Worm (Caenorhabditis elegans) whole organism, L1 larva: ENCODE measurements around the gene Y55F3BR.10.

Source experiments
- C04F5.9 ChIP-seq: sonication (generic microtip); optimal IDR thresholded peaks from 2 replicates; lab custom pipeline; 2016; ENCODE audit warnings: missing genetic modification characterization, missing compliant biosample characterization
- F16B12.6 ChIP-seq: fragments of 150-350 bp; optimal IDR thresholded peaks from 2 replicates; lab custom pipeline; 2014; ENCODE audit warnings: missing biosample characterization, missing genetic modification characterization
- Y116A8C.19 ChIP-seq: sonication (generic microtip); optimal IDR thresholded peaks from 2 replicates; lab custom pipeline; 2016; ENCODE audit warnings: missing compliant biosample characterization, missing genetic modification characterization, borderline replicate concordance
- alr-1 ChIP-seq: fragments of 200-800 bp; sonication (Bioruptor generic); optimal IDR thresholded peaks from 2 replicates; lab custom pipeline; 2018; ENCODE audit warnings: borderline replicate concordance, mild to moderate bottlenecking, missing genetic modification characterization, missing compliant biosample characterization
- ama-1 ChIP-seq: fragments of 150-350 bp; optimal IDR thresholded peaks from 2 replicates; lab custom pipeline; 2014
- ceh-8 ChIP-seq: fragments of 200-800 bp; sonication (Bioruptor generic); optimal IDR thresholded peaks from 2 replicates; lab custom pipeline; 2018; ENCODE audit warnings: mild to moderate bottlenecking, missing genetic modification characterization, moderate library complexity, missing compliant biosample characterization
- ceh-82 ChIP-seq, 3 experiments: fragments of 150-350 bp in 1 of 3; sonication (generic microtip) in 2 of 3; optimal IDR thresholded peaks; 2 replicates each; lab custom pipeline; 2014 to 2017; ENCODE audit warnings: missing biosample characterization in 3 of 3, missing genetic modification characterization in 3 of 3
- ceh-88 ChIP-seq: fragments of 200-800 bp; sonication (Bioruptor generic); IDR thresholded peaks from 2 replicates; pipeline ENCODE4 v1.3.6; 2022; ENCODE audit warnings: missing genetic modification characterization, missing compliant biosample characterization
- dpl-1 ChIP-seq, 3 experiments: fragments of 150-350 bp in 2 of 3; sonication (generic microtip) in 1 of 3; optimal IDR thresholded peaks; 2 replicates each; lab custom pipeline; 2014 to 2017; ENCODE audit warnings: missing biosample characterization in 3 of 3, missing genetic modification characterization in 3 of 3, missing genetic modification reagents in 3 of 3
- dsc-1 ChIP-seq: sonication (generic microtip); optimal IDR thresholded peaks from 2 replicates; lab custom pipeline; 2016; ENCODE audit warnings: mild to moderate bottlenecking, missing genetic modification characterization, missing compliant biosample characterization
- efl-1 ChIP-seq, 4 experiments: fragments of 150-350 bp; optimal IDR thresholded peaks in 3 of 4; peaks in 1 of 4; 1 replicate in 1 of 4; 2 replicates in 3 of 4; lab custom pipeline; 2014; ENCODE audit warnings: missing biosample characterization in 2 of 4, missing genetic modification characterization in 2 of 4, missing genetic modification reagents in 2 of 4
- efl-3 ChIP-seq: fragments of 200-800 bp; sonication (Bioruptor generic); optimal IDR thresholded peaks from 2 replicates; lab custom pipeline; 2018; ENCODE audit warnings: mild to moderate bottlenecking, missing genetic modification characterization, missing compliant biosample characterization
- elt-2 ChIP-seq: sonication (generic microtip); optimal IDR thresholded peaks from 2 replicates; lab custom pipeline; 2016; ENCODE audit warnings: missing genetic modification characterization, mild to moderate bottlenecking, inconsistent platforms, missing compliant biosample characterization, missing genetic modification reagents
- elt-3 ChIP-seq, 6 experiments: fragments of 150-350 bp in 1 of 6; sonication (generic microtip); optimal IDR thresholded peaks; 2 replicates each; lab custom pipeline; 2017 to 2018; ENCODE audit warnings: missing biosample characterization in 6 of 6, missing genetic modification characterization in 6 of 6, inconsistent platforms in 1 of 6
- ets-5 ChIP-seq: fragments of 200-800 bp; sonication (Bioruptor generic); IDR thresholded peaks from 2 replicates; pipeline ENCODE4 v1.3.6; 2022; ENCODE audit warnings: missing genetic modification characterization, missing compliant biosample characterization
- fkh-4 ChIP-seq: sonication (generic microtip); optimal IDR thresholded peaks from 2 replicates; lab custom pipeline; 2016; ENCODE audit warnings: missing compliant biosample characterization, missing genetic modification characterization, borderline replicate concordance
- fkh-8 ChIP-seq: sonication (generic microtip); optimal IDR thresholded peaks from 2 replicates; lab custom pipeline; 2016; ENCODE audit warnings: mild to moderate bottlenecking, missing genetic modification characterization, missing compliant biosample characterization
- hlh-17 ChIP-seq: fragments of 200-800 bp; sonication (Bioruptor generic); optimal IDR thresholded peaks from 2 replicates; lab custom pipeline; 2018; ENCODE audit warnings: missing genetic modification characterization, mild to moderate bottlenecking, missing compliant biosample characterization, moderate library complexity, borderline replicate concordance
- irx-1 ChIP-seq: sonication (generic microtip); optimal IDR thresholded peaks from 2 replicates; lab custom pipeline; 2016; ENCODE audit warnings: missing genetic modification characterization, missing compliant biosample characterization
- isw-1 ChIP-seq: fragments of 200-800 bp; sonication (Bioruptor generic); IDR thresholded peaks from 2 replicates; pipeline ENCODE4 v1.3.6; 2022; ENCODE audit warnings: missing genetic modification characterization, missing compliant biosample characterization
- jun-1 ChIP-seq: fragments of 150-350 bp; optimal IDR thresholded peaks from 2 replicates; lab custom pipeline; 2014; ENCODE audit warnings: missing biosample characterization, missing genetic modification reagents, missing genetic modification characterization
- lin-13 ChIP-seq: fragments of 150-350 bp; optimal IDR thresholded peaks from 2 replicates; lab custom pipeline; 2014; ENCODE audit warnings: missing biosample characterization, missing genetic modification reagents, missing genetic modification characterization
- lin-15B ChIP-seq: fragments of 150-350 bp; sonication (generic microtip); optimal IDR thresholded peaks from 3 replicates; lab custom pipeline; 2014; ENCODE audit warnings: missing biosample characterization, missing genetic modification characterization
- lin-35 ChIP-seq, 2 experiments: fragments of 150-350 bp; optimal IDR thresholded peaks; 2 replicates each; lab custom pipeline; 2014; ENCODE audit warnings: missing biosample characterization in 2 of 2, missing genetic modification characterization in 2 of 2, missing genetic modification reagents in 2 of 2
- lsy-2 ChIP-seq, 2 experiments: fragments of 150-350 bp; optimal IDR thresholded peaks; 2 replicates each; lab custom pipeline; 2014; ENCODE audit warnings: missing biosample characterization in 2 of 2, missing genetic modification characterization in 2 of 2
- mab-9 ChIP-seq: fragments of 200-800 bp; sonication (Bioruptor generic); IDR thresholded peaks from 2 replicates; pipeline ENCODE4 v1.3.6; 2022; ENCODE audit warnings: missing genetic modification reagents, missing genetic modification characterization, missing compliant biosample characterization
- mdl-1 ChIP-seq, 2 experiments: fragments of 150-350 bp; optimal IDR thresholded peaks; 2 replicates each; lab custom pipeline; 2014 to 2017; ENCODE audit warnings: missing biosample characterization in 2 of 2, missing genetic modification characterization in 2 of 2, inconsistent platforms in 1 of 2
- mef-2 ChIP-seq: fragments of 150-350 bp; optimal IDR thresholded peaks from 2 replicates; lab custom pipeline; 2014; ENCODE audit warnings: missing biosample characterization, missing genetic modification characterization
- mep-1 ChIP-seq: fragments of 150-350 bp; optimal IDR thresholded peaks from 2 replicates; lab custom pipeline; 2014; ENCODE audit warnings: missing biosample characterization, missing genetic modification characterization
- nhr-11 ChIP-seq: fragments of 150-350 bp; optimal IDR thresholded peaks from 2 replicates; lab custom pipeline; 2014; ENCODE audit warnings: missing biosample characterization, missing genetic modification characterization
- nhr-20 ChIP-seq: sonication (generic microtip); optimal IDR thresholded peaks from 2 replicates; lab custom pipeline; 2016; ENCODE audit warnings: mild to moderate bottlenecking, missing genetic modification characterization, missing compliant biosample characterization
- nhr-47 ChIP-seq: sonication (generic microtip); optimal IDR thresholded peaks from 2 replicates; lab custom pipeline; 2016; ENCODE audit warnings: mild to moderate bottlenecking, missing genetic modification characterization, moderate library complexity, missing compliant biosample characterization
- nhr-76 ChIP-seq: sonication (generic microtip); optimal IDR thresholded peaks from 2 replicates; lab custom pipeline; 2017; ENCODE audit warnings: missing biosample characterization, missing genetic modification characterization
- nhr-90 ChIP-seq: sonication (generic microtip); optimal IDR thresholded peaks from 2 replicates; lab custom pipeline; 2016; ENCODE audit warnings: mild to moderate bottlenecking, missing genetic modification characterization, missing compliant biosample characterization; ENCODE audit not compliant: poor library complexity
- pag-3 ChIP-seq: sonication (generic microtip); optimal IDR thresholded peaks from 2 replicates; lab custom pipeline; 2017; ENCODE audit warnings: missing genetic modification characterization, mild to moderate bottlenecking, missing compliant biosample characterization, antibody characterized with exemption, borderline replicate concordance; ENCODE audit not compliant: insufficient read depth
- pax-3 ChIP-seq: fragments of 200-800 bp; sonication (Bioruptor generic); optimal IDR thresholded peaks from 2 replicates; lab custom pipeline; 2018; ENCODE audit warnings: mild to moderate bottlenecking, missing genetic modification characterization, moderate library complexity, missing compliant biosample characterization
- snu-23 ChIP-seq: sonication (generic microtip); optimal IDR thresholded peaks from 2 replicates; lab custom pipeline; 2016; ENCODE audit warnings: missing genetic modification characterization, missing compliant biosample characterization
- sox-4 ChIP-seq: sonication (generic microtip); optimal IDR thresholded peaks from 2 replicates; lab custom pipeline; 2016; ENCODE audit warnings: missing genetic modification characterization, missing compliant biosample characterization
- sup-37 ChIP-seq: fragments of 200-800 bp; sonication (Bioruptor generic); optimal IDR thresholded peaks from 2 replicates; lab custom pipeline; 2018; ENCODE audit warnings: mild to moderate bottlenecking, missing genetic modification characterization, missing compliant biosample characterization
- swsn-7 ChIP-seq: sonication (generic microtip); optimal IDR thresholded peaks from 2 replicates; lab custom pipeline; 2016; ENCODE audit warnings: missing genetic modification characterization, missing compliant biosample characterization
- tbx-2 ChIP-seq: sonication (generic microtip); optimal IDR thresholded peaks from 2 replicates; lab custom pipeline; 2016; ENCODE audit warnings: missing genetic modification characterization, missing compliant biosample characterization
- unc-130 ChIP-seq: fragments of 150-350 bp; optimal IDR thresholded peaks from 2 replicates; lab custom pipeline; 2017; ENCODE audit warnings: missing biosample characterization, missing genetic modification characterization, inconsistent platforms
- unc-98 ChIP-seq: fragments of 200-800 bp; sonication (Bioruptor generic); IDR thresholded peaks from 2 replicates; pipeline ENCODE4 v1.3.6; 2022; ENCODE audit warnings: missing genetic modification characterization, missing compliant biosample characterization
- xbp-1 ChIP-seq: sonication (generic microtip); optimal IDR thresholded peaks from 2 replicates; lab custom pipeline; 2016; ENCODE audit warnings: missing genetic modification characterization, missing compliant biosample characterization
- zag-1 ChIP-seq: fragments of 150-350 bp; optimal IDR thresholded peaks from 2 replicates; lab custom pipeline; 2014; ENCODE audit warnings: missing biosample characterization, missing genetic modification characterization
- zip-4 ChIP-seq: fragments of 200-800 bp; sonication (Bioruptor generic); optimal IDR thresholded peaks from 2 replicates; lab custom pipeline; 2018; ENCODE audit warnings: mild to moderate bottlenecking, missing genetic modification characterization, moderate library complexity, missing compliant biosample characterization

The Y55F3BR.10 gene

DNA sequence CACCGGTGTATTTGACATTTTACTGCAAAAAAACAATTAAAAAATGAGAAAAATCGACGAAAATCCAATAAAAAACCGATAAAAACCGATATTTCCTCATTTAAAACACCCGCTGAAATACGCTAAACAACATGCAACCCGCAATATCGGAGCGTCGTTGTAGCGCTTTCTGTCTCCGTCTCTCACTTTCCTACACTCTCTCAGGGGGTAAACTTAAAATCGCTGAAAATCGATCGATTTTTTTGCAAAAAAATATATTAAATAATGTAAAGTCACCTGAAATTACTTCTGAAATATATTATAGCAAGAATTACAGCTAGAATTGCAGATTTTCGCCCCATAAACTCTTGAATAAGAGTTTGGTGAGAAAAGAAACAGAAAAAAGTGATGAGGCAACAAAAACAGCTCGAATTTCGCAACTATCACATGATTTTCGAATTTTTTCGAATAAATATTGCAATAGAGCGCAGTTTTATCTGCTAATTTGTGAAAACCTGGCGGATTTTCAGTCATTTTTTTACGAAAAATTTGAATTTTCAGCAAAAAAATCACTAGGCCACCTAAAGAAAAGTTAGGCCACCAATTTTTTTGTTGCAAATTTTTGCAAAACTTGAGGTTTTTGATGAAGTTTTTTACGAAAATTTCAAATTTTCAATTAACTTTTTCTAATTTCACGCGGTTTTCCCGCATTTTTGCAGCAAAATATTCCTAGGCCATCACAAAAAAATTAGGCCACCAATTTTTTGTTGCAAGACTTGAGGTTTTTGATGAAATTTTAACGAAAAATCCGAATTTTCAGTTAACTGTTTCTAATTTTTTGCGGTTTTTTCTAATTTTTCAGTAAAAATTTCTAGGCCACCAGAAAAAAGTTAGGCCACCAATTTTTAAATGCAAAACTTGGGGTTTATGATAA, 22.4 kb downstream of the Y55F3BR.10 start, which contains the start of the genes lem-4 and Y55F3BR.11 (continued):
- TF ChIP-seq sox-4 (peak; percentile 42), dsc-1 (peak; percentile 69), dpl-1 (GFP tag; optimal IDR thresholded peaks at IDR 0.05; lab: Kevin White, UChicago) (peak; percentile 91 to 95 (median 95)), snu-23 (GFP tag; lab: Kevin White, UChicago) (peak; percentile 84), unc-130 (tag; lab: Kevin White, UChicago) (peak; percentile 77), mef-2 (no peak), F16B12.6 (tag; lab: Kevin White, UChicago) (peak; percentile 9), xbp-1 (peak; percentile 71), zip-4 (peak; percentile 31), fkh-8 (tag; lab: Kevin White, UChicago) (peak; percentile 68), C04F5.9 (tag; lab: Kevin White, UChicago) (peak; percentile 12), nhr-47 (tag; lab: Kevin White, UChicago) (peak; percentile 84), ceh-88 (GFP tag; lab: Robert Waterston, UW) (no peak), ceh-8 (GFP tag; lab: Kevin White, UChicago) (peak; percentile 44), lin-13 (GFP tag; lab: Kevin White, UChicago) (peak; percentile 45), pag-3 (tag; lab: Kevin White, UChicago) (no peak), hlh-17 (GFP tag; lab: Kevin White, UChicago) (no peak), lsy-2 (tag; optimal IDR thresholded peaks at IDR 0.05; lab: Kevin White, UChicago) (peak; percentile 85), irx-1 (tag; lab: Kevin White, UChicago) (peak; percentile 19), zag-1 (no peak), efl-3 (GFP tag; lab: Kevin White, UChicago) (no peak), fkh-4 (tag; lab: Kevin White, UChicago) (peak; percentile 7), swsn-7 (tag; lab: Kevin White, UChicago) (peak; percentile 80), lin-35 (GFP tag; optimal IDR thresholded peaks at IDR 0.05; lab: Kevin White, UChicago) (peak; percentile 93 to 97), nhr-90 (tag; lab: Kevin White, UChicago) (peak; percentile 73), alr-1 (tag; lab: Kevin White, UChicago) (no peak), elt-2 (tag; lab: Kevin White, UChicago) (peak; percentile 48), nhr-11 (peak; percentile 5), nhr-76 (tag; lab: Kevin White, UChicago) (no peak), efl-1 (optimal IDR thresholded peaks at IDR 0.05; lab: Kevin White, UChicago) (peak; percentile 79 to 96), efl-1 (GFP tag; optimal IDR thresholded peaks at IDR 0.05 in 1 of 2; lab: Kevin White, UChicago) (peak; percentile 96 to 99), sup-37 (peak; percentile 6), tbx-2 (peak; percentile 74), ets-5 (no peak), ama-1 (lab: Kevin White, UChicago) (peak; percentile 53), pax-3 (tag; lab: Kevin White, UChicago) (peak; percentile 15), lin-15B (tag; lab: Kevin White, UChicago) (peak; percentile 19), isw-1 (GFP tag; lab: Robert Waterston, UW) (peak; percentile 62), mep-1 (tag; lab: Kevin White, UChicago) (peak; percentile 80), mdl-1 (tag; optimal IDR thresholded peaks at IDR 0.05; lab: Kevin White, UChicago) (peak in 1 of 2 experiments; percentile 54), jun-1 (peak; percentile 41), ceh-82 (tag; optimal IDR thresholded peaks at IDR 0.05; lab: Kevin White, UChicago) (peak; percentile 30 to 66 (median 48)), nhr-20 (tag; lab: Kevin White, UChicago) (peak; percentile 62), mab-9 (GFP tag; lab: Robert Waterston, UW) (0 out of 2 replicates have a peak, but pooled peaks have one; percentile 23), Y116A8C.19 (tag; lab: Kevin White, UChicago) (no peak), elt-3 (tag; optimal IDR thresholded peaks at IDR 0.05; lab: Kevin White, UChicago) (peak in 1 of 6 experiments; percentile 32), unc-98 (GFP tag; lab: Robert Waterston, UW) (no peak)
